Fruit fly (Drosophila melanogaster): Measurements from ENCODE around the gene mRpS26.

- TF ChIP-seq CG11762 (GFP tag; optimal IDR thresholded peaks at IDR 0.05; ENCODE audit: insufficient read depth), result no peak
- TF ChIP-seq Hr39 (GFP tag; optimal IDR thresholded peaks at IDR 0.05), result no peak
- no peak for TF ChIP-seq ss (GFP tag; optimal IDR thresholded peaks at IDR 0.05)
- no peak for TF ChIP-seq achi (GFP tag; optimal IDR thresholded peaks at IDR 0.05)
- TF ChIP-seq Sox102F (GFP tag; optimal IDR thresholded peaks at IDR 0.05), result no peak
- no peak for TF ChIP-seq dsx (GFP tag; optimal IDR thresholded peaks at IDR 0.05; ENCODE audit: poor library complexity, severe bottlenecking)
- TF ChIP-seq CG8319 (GFP tag; optimal IDR thresholded peaks at IDR 0.05), result no peak
- TF ChIP-seq Lpt (GFP tag; optimal IDR thresholded peaks at IDR 0.05), result no peak
- TF ChIP-seq CG11902 (GFP tag; optimal IDR thresholded peaks at IDR 0.05), result no peak
- no peak for TF ChIP-seq esn (GFP tag; optimal IDR thresholded peaks at IDR 0.05)
- no peak for TF ChIP-seq CG7368 (GFP tag; optimal IDR thresholded peaks at IDR 0.05)
- no peak for TF ChIP-seq CG8119 (GFP tag; IDR thresholded peaks at IDR 0.05)
These were observed 15.5 kb downstream of the mRpS26 start, which contains the start of gene CG42853 for dm6 chr3L:18121889-18122288.

All from whole organism, prepupa.